Worm (Caenorhabditis elegans): ENCODE results near the gene C33G3.6.

- TF ChIP-seq sptf-1 (tag; optimal IDR thresholded peaks at IDR 0.05) (peak; percentile 96), pha-4 (tag; optimal IDR thresholded peaks at IDR 0.05) (no peak), snpc-4 (tag; optimal IDR thresholded peaks at IDR 0.05) (no peak), ceh-43 (GFP tag; optimal IDR thresholded peaks at IDR 0.05) (peak; percentile 91), nhr-12 (tag; optimal IDR thresholded peaks at IDR 0.05) (no peak), nhr-28 (tag; optimal IDR thresholded peaks at IDR 0.05) (no peak)
Measured at ce11 chrX:14115480-14116161, 31.5 kb upstream of the C33G3.6 start, which contains the start of gene F28H6.7.

Measured in whole organism, mixed stage, embryonic.